Fruit fly (Drosophila melanogaster) whole organism, embryonic: ENCODE data around the gene Ubc4.
A peak's percentile ranks its signal among the peaks of the same experiment; 100 is the strongest.

Experiments
- Atf-2 ChIP-seq: fragments of 200-800 bp; sonication (Bioruptor generic); optimal IDR thresholded peaks from 2 replicates; lab custom pipeline; 2016; ENCODE audit warnings: missing biosample characterization, missing genetic modification characterization
- Atf3 ChIP-seq: fragments of 200-800 bp; sonication (Bioruptor generic); optimal IDR thresholded peaks from 3 replicates; lab custom pipeline; 2016; ENCODE audit warnings: missing biosample characterization, missing genetic modification characterization
- Atf6 ChIP-seq: fragments of 200-800 bp; sonication (Bioruptor generic); IDR thresholded peaks from 2 replicates; pipeline ENCODE4 v1.3.6; 2022; ENCODE audit warnings: missing biosample characterization, missing genetic modification characterization
- BEAF-32 ChIP-seq: fragments of 200-800 bp; sonication (Bioruptor generic); optimal IDR thresholded peaks from 3 replicates; lab custom pipeline; 2017; ENCODE audit warnings: missing biosample characterization, missing genetic modification characterization, mild to moderate bottlenecking, moderate library complexity, missing genetic modification reagents
- Bdp1 ChIP-seq: fragments of 200-800 bp; sonication (Bioruptor generic); optimal IDR thresholded peaks from 3 replicates; lab custom pipeline; 2016; ENCODE audit warnings: missing biosample characterization, missing genetic modification characterization
- CG10267 ChIP-seq: fragments of 200-800 bp; sonication (Bioruptor generic); optimal IDR thresholded peaks from 2 replicates; lab custom pipeline; 2018; ENCODE audit warnings: missing biosample characterization, mild to moderate bottlenecking, missing genetic modification characterization, moderate library complexity
- CG13287 ChIP-seq: fragments of 200-800 bp; sonication (Bioruptor generic); IDR thresholded peaks from 2 replicates; pipeline ENCODE4 v1.3.6; 2022; ENCODE audit warnings: missing biosample characterization, missing genetic modification characterization; ENCODE audit not compliant: partially characterized antibody
- CG1603 ChIP-seq: fragments of 200-800 bp; sonication (Bioruptor generic); optimal IDR thresholded peaks from 2 replicates; lab custom pipeline; 2019; ENCODE audit warnings: missing biosample characterization, mild to moderate bottlenecking, missing genetic modification characterization, moderate library complexity
- CG17568 ChIP-seq: fragments of 200-800 bp; sonication (Bioruptor generic); optimal IDR thresholded peaks from 2 replicates; lab custom pipeline; 2018; ENCODE audit warnings: missing biosample characterization, mild to moderate bottlenecking, missing genetic modification characterization, moderate library complexity
- CG1792 ChIP-seq: fragments of 200-800 bp; sonication (Bioruptor generic); optimal IDR thresholded peaks from 2 replicates; lab custom pipeline; 2016; ENCODE audit warnings: missing biosample characterization, missing genetic modification characterization
- CG18619 ChIP-seq: fragments of 200-800 bp; sonication (Bioruptor generic); optimal IDR thresholded peaks from 3 replicates; lab custom pipeline; 2017; ENCODE audit warnings: missing biosample characterization, mild to moderate bottlenecking, missing genetic modification characterization
- CG2712 ChIP-seq: fragments of 200-800 bp; optimal IDR thresholded peaks from 3 replicates; lab custom pipeline; 2019; ENCODE audit warnings: missing biosample characterization, mild to moderate bottlenecking, missing genetic modification characterization, moderate library complexity
- CG2889 ChIP-seq: fragments of 200-800 bp; sonication (Bioruptor generic); IDR thresholded peaks from 3 replicates; pipeline ENCODE4 v1.3.6; 2022; ENCODE audit warnings: missing biosample characterization, missing genetic modification characterization
- CG30020 ChIP-seq: fragments of 200-800 bp; optimal IDR thresholded peaks from 2 replicates; lab custom pipeline; 2019; ENCODE audit warnings: missing biosample characterization, mild to moderate bottlenecking, missing genetic modification characterization, moderate library complexity
- CG31441 ChIP-seq: fragments of 200-800 bp; sonication (Bioruptor generic); IDR thresholded peaks from 2 replicates; pipeline ENCODE4 v1.3.6; 2022; ENCODE audit warnings: missing biosample characterization, missing genetic modification characterization
- CG32532 ChIP-seq: fragments of 200-800 bp; sonication (Bioruptor generic); IDR thresholded peaks from 2 replicates; pipeline ENCODE4 v1.3.6; 2022; ENCODE audit warnings: missing biosample characterization, missing genetic modification characterization
- CG33213 ChIP-seq: fragments of 200-800 bp; sonication (Bioruptor generic); optimal IDR thresholded peaks from 3 replicates; lab custom pipeline; 2016; ENCODE audit warnings: missing biosample characterization, missing genetic modification characterization
- CG4404 ChIP-seq: fragments of 200-800 bp; sonication (Bioruptor generic); IDR thresholded peaks from 2 replicates; pipeline ENCODE4 v1.3.6; 2022; ENCODE audit warnings: missing biosample characterization, missing genetic modification characterization
- CG6272 ChIP-seq: fragments of 200-800 bp; sonication (Bioruptor generic); IDR thresholded peaks from 2 replicates; pipeline ENCODE4 v1.3.6; 2022; ENCODE audit warnings: missing biosample characterization, missing genetic modification characterization
- CG7786 ChIP-seq: fragments of 200-800 bp; sonication (Bioruptor generic); optimal IDR thresholded peaks from 2 replicates; lab custom pipeline; 2016; ENCODE audit warnings: missing biosample characterization, missing genetic modification characterization
- CG7839 ChIP-seq: fragments of 200-800 bp; sonication (Bioruptor generic); optimal IDR thresholded peaks from 3 replicates; lab custom pipeline; 2018; ENCODE audit warnings: missing biosample characterization, mild to moderate bottlenecking, missing genetic modification characterization, moderate library complexity
- CG9727 ChIP-seq: fragments of 200-800 bp; sonication (Bioruptor generic); optimal IDR thresholded peaks from 3 replicates; lab custom pipeline; 2017; ENCODE audit warnings: missing biosample characterization, mild to moderate bottlenecking, missing genetic modification characterization
- Dbx ChIP-seq: fragments of 200-800 bp; sonication (Bioruptor generic); IDR thresholded peaks from 3 replicates; pipeline ENCODE4 v1.3.6; 2022; ENCODE audit warnings: missing biosample characterization, missing genetic modification characterization
- Doc3 ChIP-seq: fragments of 200-800 bp; sonication (Bioruptor generic); IDR thresholded peaks from 3 replicates; pipeline ENCODE4 v1.3.6; 2022; ENCODE audit warnings: missing biosample characterization, missing genetic modification characterization; ENCODE audit not compliant: partially characterized antibody
- Fer2 ChIP-seq: fragments of 200-800 bp; sonication (Bioruptor generic); optimal IDR thresholded peaks from 2 replicates; lab custom pipeline; 2018; ENCODE audit warnings: missing biosample characterization, mild to moderate bottlenecking, missing genetic modification characterization, moderate library complexity
- GATAe ChIP-seq: fragments of 200-800 bp; sonication (Bioruptor generic); conservative IDR thresholded peaks from 2 replicates; pipeline ENCODE4 v1.3.6; 2022; ENCODE audit warnings: missing biosample characterization, missing genetic modification characterization
- Hr3 ChIP-seq: fragments of 200-800 bp; sonication (Bioruptor generic); optimal IDR thresholded peaks from 3 replicates; lab custom pipeline; 2016; ENCODE audit warnings: missing biosample characterization, missing genetic modification characterization
- Hr39 ChIP-seq: fragments of >200 bp; optimal IDR thresholded peaks from 2 replicates; lab custom pipeline; 2017
- Lim3 ChIP-seq: fragments of 200-800 bp; sonication (Bioruptor generic); IDR thresholded peaks from 2 replicates; pipeline ENCODE4 v1.3.6; 2022; ENCODE audit warnings: missing biosample characterization, missing genetic modification characterization
- MTF-1 ChIP-seq: fragments of 200-800 bp; sonication (Bioruptor generic); optimal IDR thresholded peaks from 2 replicates; lab custom pipeline; 2018; ENCODE audit warnings: missing biosample characterization, mild to moderate bottlenecking, missing genetic modification characterization, borderline replicate concordance
- Mad ChIP-seq: fragments of 200-800 bp; sonication (Bioruptor generic); optimal IDR thresholded peaks from 2 replicates; lab custom pipeline; 2016; ENCODE audit warnings: missing biosample characterization, missing genetic modification characterization
- Rx ChIP-seq: fragments of 200-800 bp; sonication (Bioruptor generic); IDR thresholded peaks from 2 replicates; pipeline ENCODE4 v1.3.6; 2022; ENCODE audit warnings: missing biosample characterization, missing genetic modification characterization
- Scr ChIP-seq: fragments of 200-800 bp; sonication (Bioruptor generic); IDR thresholded peaks from 2 replicates; pipeline ENCODE4 v1.3.6; 2022; ENCODE audit warnings: missing biosample characterization, missing genetic modification characterization; ENCODE audit not compliant: partially characterized antibody
- Six4 ChIP-seq: fragments of 200-800 bp; sonication (Bioruptor generic); optimal IDR thresholded peaks from 2 replicates; lab custom pipeline; 2016; ENCODE audit warnings: missing biosample characterization, missing genetic modification characterization
- cato ChIP-seq: fragments of 200-800 bp; sonication (Bioruptor generic); optimal IDR thresholded peaks from 2 replicates; lab custom pipeline; 2016; ENCODE audit warnings: missing biosample characterization, missing genetic modification characterization, borderline replicate concordance
- chif ChIP-seq, 2 experiments: fragments of 200-800 bp; sonication (Bioruptor generic); optimal IDR thresholded peaks; 3 replicates each; lab custom pipeline; 2016; ENCODE audit warnings: missing biosample characterization in 2 of 2, missing genetic modification characterization in 2 of 2
- danr ChIP-seq: fragments of 200-800 bp; sonication (Bioruptor generic); IDR thresholded peaks from 2 replicates; pipeline ENCODE4 v1.3.6; 2022; ENCODE audit warnings: missing biosample characterization, missing genetic modification characterization
- fru ChIP-seq: fragments of >200 bp; optimal IDR thresholded peaks from 2 replicates; lab custom pipeline; 2017
- fu2 ChIP-seq: fragments of 200-800 bp; sonication (Bioruptor generic); optimal IDR thresholded peaks from 2 replicates; lab custom pipeline; 2016; ENCODE audit warnings: missing biosample characterization, missing genetic modification characterization
- gfzf ChIP-seq: fragments of 200-800 bp; sonication (Bioruptor generic); optimal IDR thresholded peaks from 2 replicates; lab custom pipeline; 2016; ENCODE audit warnings: missing biosample characterization, mild to moderate bottlenecking, missing genetic modification characterization, moderate library complexity
- gsb ChIP-seq: fragments of 200-800 bp; sonication (Bioruptor generic); IDR thresholded peaks from 2 replicates; pipeline ENCODE4 v1.3.6; 2022; ENCODE audit warnings: missing biosample characterization, missing genetic modification characterization
- gsb-n ChIP-seq: fragments of 200-800 bp; sonication (Bioruptor generic); optimal IDR thresholded peaks from 3 replicates; lab custom pipeline; 2018; ENCODE audit warnings: missing biosample characterization, mild to moderate bottlenecking, missing genetic modification characterization
- hkb ChIP-seq, 2 experiments: fragments of 200-800 bp in 1 of 2; fragments of >200 bp in 1 of 2; sonication (Bioruptor generic) in 1 of 2; IDR thresholded peaks in 1 of 2; optimal IDR thresholded peaks in 1 of 2; 2 replicates each; pipeline versions ENCODE4 v1.3.6 to Lab custom; 2017 to 2022; ENCODE audit warnings: missing biosample characterization in 1 of 2, missing genetic modification characterization in 1 of 2
- jumu ChIP-seq: fragments of 200-800 bp; sonication (Bioruptor generic); optimal IDR thresholded peaks from 3 replicates; lab custom pipeline; 2016; ENCODE audit warnings: missing biosample characterization, missing genetic modification characterization
- maf-S ChIP-seq: fragments of 200-800 bp; sonication (Bioruptor generic); optimal IDR thresholded peaks from 2 replicates; lab custom pipeline; 2016; ENCODE audit warnings: missing biosample characterization, missing genetic modification characterization
- pan ChIP-seq, 4 experiments: fragments of >200 bp in 3 of 4; fragments of 200-800 bp in 1 of 4; sonication (Bioruptor generic) in 1 of 4; optimal IDR thresholded peaks in 3 of 4; IDR thresholded peaks in 1 of 4; 2 replicates each; pipeline versions ENCODE4 v1.3.6 to Lab custom; 2017 to 2022; ENCODE audit warnings: missing biosample characterization in 2 of 4, missing genetic modification characterization in 2 of 4, mixed read lengths in 1 of 4
- sens-2 ChIP-seq: fragments of 200-800 bp; sonication (Bioruptor generic); IDR thresholded peaks from 2 replicates; pipeline ENCODE4 v1.3.6; 2022; ENCODE audit warnings: missing biosample characterization, missing genetic modification characterization
- toy ChIP-seq: fragments of 200-800 bp; sonication (Bioruptor generic); IDR thresholded peaks from 2 replicates; pipeline ENCODE4 v1.3.6; 2022; ENCODE audit warnings: missing biosample characterization, missing genetic modification characterization
- vvl ChIP-seq: fragments of 200-800 bp; sonication (Bioruptor generic); IDR thresholded peaks from 2 replicates; pipeline ENCODE4 v1.3.6; 2022; ENCODE audit warnings: missing biosample characterization, missing genetic modification characterization
- zf30C ChIP-seq: fragments of 200-800 bp; sonication (Bioruptor generic); optimal IDR thresholded peaks from 3 replicates; lab custom pipeline; 2018; ENCODE audit warnings: missing biosample characterization, mild to moderate bottlenecking, missing genetic modification characterization

Gene Ubc4

dm6 chr3L:9723108-9723507 lies 25.0 kb downstream of the Ubc4 start, which contains the start of the genes nbs and defl (continued):
- peak; percentile 44; the same call in 1 of the 2 replicates for TF ChIP-seq danr (GFP tag; lab: Robert Waterston, UW)
- TF ChIP-seq zf30C (GFP tag; lab: Kevin White, UChicago): peak; percentile 97
- peak; percentile 72 for TF ChIP-seq Hr3
- TF ChIP-seq Bdp1 (GFP tag; lab: Kevin White, UChicago): no peak
- peak; percentile 37 for TF ChIP-seq Atf3 (GFP tag; lab: Kevin White, UChicago)
- TF ChIP-seq GATAe: peak; percentile 73
- TF ChIP-seq Atf6 (GFP tag; lab: Robert Waterston, UW): peak; percentile 71
- TF ChIP-seq maf-S (GFP tag; lab: Kevin White, UChicago): peak; percentile 32
- peak; percentile 12 for TF ChIP-seq Six4 (GFP tag; lab: Kevin White, UChicago)
- peak; percentile 71 for TF ChIP-seq BEAF-32 (GFP tag; lab: Kevin White, UChicago)
- TF ChIP-seq MTF-1 (GFP tag; lab: Kevin White, UChicago): no peak
- peak; percentile 69 for TF ChIP-seq CG4404
- TF ChIP-seq CG7786 (GFP tag; lab: Kevin White, UChicago): peak; percentile 61
- TF ChIP-seq CG2889 (GFP tag; lab: Robert Waterston, UW): peak; percentile 54; the same call in 2 of the 3 replicates
- no peak for TF ChIP-seq CG7839 (tag; lab: Kevin White, UChicago)
- peak; percentile 63 for TF ChIP-seq jumu (GFP tag; lab: Kevin White, UChicago)
- TF ChIP-seq CG18619 (GFP tag; lab: Kevin White, UChicago): no peak
- TF ChIP-seq Lim3: no peak
- TF ChIP-seq CG13287 (GFP tag; lab: Robert Waterston, UW): peak; percentile 74
- no peak for TF ChIP-seq gsb-n (tag; lab: Kevin White, UChicago)
- no peak for TF ChIP-seq hkb (optimal IDR thresholded peaks at IDR 0.05; lab: Kevin White, UChicago)
- TF ChIP-seq hkb (GFP tag; IDR thresholded peaks at IDR 0.05; lab: Robert Waterston, UW): peak; percentile 20; the same call in 1 of the 2 replicates
- TF ChIP-seq pan (optimal IDR thresholded peaks at IDR 0.05; lab: Kevin White, UChicago): no peak
- peak in 1 of 2 experiments; percentile 79 for TF ChIP-seq pan (GFP tag; optimal IDR thresholded peaks at IDR 0.05 in 1 of 2, IDR thresholded peaks at IDR 0.05 in 1 of 2)
- peak; percentile 44 for TF ChIP-seq CG9727 (GFP tag; lab: Kevin White, UChicago)
- no peak; the same call in 2 of the 3 replicates for TF ChIP-seq Doc3 (GFP tag; lab: Robert Waterston, UW)
- TF ChIP-seq CG6272 (GFP tag; lab: Robert Waterston, UW): peak; percentile 83
- no peak for TF ChIP-seq fru (lab: Kevin White, UChicago)
- peak; percentile 71 for TF ChIP-seq fu2 (GFP tag; lab: Kevin White, UChicago)
- TF ChIP-seq CG2712: peak; percentile 85
- peak; percentile 72 for TF ChIP-seq Dbx (GFP tag; lab: Robert Waterston, UW)
- peak; percentile 77 for TF ChIP-seq vvl (GFP tag; lab: Robert Waterston, UW)
- TF ChIP-seq gfzf (GFP tag; lab: Kevin White, UChicago): peak; percentile 63
- TF ChIP-seq CG10267 (tag; lab: Kevin White, UChicago): peak; percentile 52
- no peak for TF ChIP-seq gsb (GFP tag; lab: Robert Waterston, UW)
- TF ChIP-seq Fer2: peak; percentile 55
- TF ChIP-seq CG1792 (GFP tag; lab: Kevin White, UChicago): peak; percentile 7
- TF ChIP-seq Mad (GFP tag; lab: Kevin White, UChicago): peak; percentile 62
- TF ChIP-seq Scr: peak; percentile 65
- peak; percentile 62 for TF ChIP-seq CG30020 (tag; lab: Kevin White, UChicago)
- TF ChIP-seq cato (GFP tag; lab: Kevin White, UChicago): peak; percentile 47
- TF ChIP-seq CG17568 (GFP tag; lab: Kevin White, UChicago): no peak
- TF ChIP-seq chif (GFP tag; optimal IDR thresholded peaks at IDR 0.05; lab: Kevin White, UChicago): peak; percentile 52 to 69
- TF ChIP-seq toy: no peak
- TF ChIP-seq Hr39 (lab: Kevin White, UChicago): no peak
- no peak for TF ChIP-seq sens-2 (GFP tag; lab: Robert Waterston, UW)
- peak; percentile 83 for TF ChIP-seq CG32532 (GFP tag; lab: Robert Waterston, UW)
- TF ChIP-seq Rx (GFP tag; lab: Robert Waterston, UW): peak; percentile 56; the same call in 1 of the 2 replicates
- no peak; the same call in none of the 2 replicates for TF ChIP-seq CG31441 (GFP tag; lab: Robert Waterston, UW)
- no peak for TF ChIP-seq CG33213 (GFP tag; lab: Kevin White, UChicago)
- TF ChIP-seq Atf-2: peak; percentile 63
- TF ChIP-seq CG1603 (tag; lab: Kevin White, UChicago): no peak
